Worm (Caenorhabditis elegans): Measurements from ENCODE around the gene asm-3.

asm-3 gene

ce11 chrIV:481067-481466, 42.5 kb downstream of the asm-3 start, which contains the start of gene npr-37:
TSS of gene npr-37 (minus strand) at chrIV:481167.
- TF ChIP-seq ztf-29 (GFP tag; IDR thresholded peaks at IDR 0.05) (no peak), tab-1 (GFP tag; IDR thresholded peaks at IDR 0.05) (no peak), ztf-23 (GFP tag; IDR thresholded peaks at IDR 0.05) (no peak), flt-1 (GFP tag; IDR thresholded peaks at IDR 0.05) (no peak), klf-2 (GFP tag; conservative IDR thresholded peaks at IDR 0.05) (no peak), cog-1 (tag; optimal IDR thresholded peaks at IDR 0.05) (no peak), T22C8.4 (GFP tag; IDR thresholded peaks at IDR 0.05) (no peak), ref-1 (GFP tag; conservative IDR thresholded peaks at IDR 0.05) (no peak), med-1 (GFP tag; optimal IDR thresholded peaks at IDR 0.05; ENCODE audit: insufficient read depth) (no peak)
